Worm (Caenorhabditis elegans) whole organism, young adult: Measurements from ENCODE around the gene R10E4.9.

ENCODE experiments used
- ekl-4 ChIP-seq: fragments of 200-800 bp; sonication (Bioruptor generic); IDR thresholded peaks from 2 replicates; pipeline ENCODE4 v1.3.6; 2022; ENCODE audit warnings: missing genetic modification reagents, missing genetic modification characterization, missing compliant biosample characterization
- unc-130 ChIP-seq: sonication (generic microtip); optimal IDR thresholded peaks from 2 replicates; lab custom pipeline; 2016; ENCODE audit warnings: missing genetic modification reagents, missing genetic modification characterization, missing compliant biosample characterization

- TF ChIP-seq unc-130 (GFP tag; lab: Kevin White, UChicago) (no peak), ekl-4 (no peak)
Measured at ce11 chrIII:4294153-4294862, 7.9 kb downstream of the R10E4.9 start, which contains the start of the genes nth-1 and R10E4.7.
